Fruit fly (Drosophila melanogaster) whole organism, pupa: Measurements from ENCODE around the gene Jarid2.

Experiments
- CG12605 ChIP-seq: fragments of 200-800 bp; sonication (Bioruptor generic); IDR thresholded peaks from 2 replicates; pipeline ENCODE4 v1.3.6; 2022; ENCODE audit warnings: missing biosample characterization, missing genetic modification characterization
- CG13204 ChIP-seq: fragments of 200-800 bp; sonication (Bioruptor generic); optimal IDR thresholded peaks from 2 replicates; lab custom pipeline; 2018; ENCODE audit warnings: missing biosample characterization, mild to moderate bottlenecking, missing genetic modification characterization, moderate library complexity
- CG14655 ChIP-seq: fragments of 200-800 bp; sonication (Bioruptor generic); optimal IDR thresholded peaks from 3 replicates; lab custom pipeline; 2017; ENCODE audit warnings: mild to moderate bottlenecking, missing biosample characterization, missing genetic modification reagents, missing genetic modification characterization
- CG15710 ChIP-seq: fragments of 200-800 bp; sonication (Bioruptor generic); optimal IDR thresholded peaks from 2 replicates; lab custom pipeline; 2018; ENCODE audit warnings: missing biosample characterization, mild to moderate bottlenecking, missing genetic modification characterization, moderate library complexity
- CG17806 ChIP-seq: fragments of 200-800 bp; sonication (Bioruptor generic); optimal IDR thresholded peaks from 2 replicates; lab custom pipeline; 2018; ENCODE audit warnings: missing biosample characterization, mild to moderate bottlenecking, missing genetic modification characterization, moderate library complexity
- CG4496 ChIP-seq: fragments of 200-800 bp; sonication (Bioruptor generic); IDR thresholded peaks from 3 replicates; pipeline ENCODE4 v1.3.6; 2022; ENCODE audit warnings: missing biosample characterization, missing genetic modification characterization
- CG8159 ChIP-seq: fragments of 200-800 bp; sonication (Bioruptor generic); optimal IDR thresholded peaks from 3 replicates; lab custom pipeline; 2018; ENCODE audit warnings: missing biosample characterization, mild to moderate bottlenecking, missing genetic modification characterization, moderate library complexity
- CG8301 ChIP-seq: fragments of 200-800 bp; sonication (Bioruptor generic); optimal IDR thresholded peaks from 2 replicates; lab custom pipeline; 2018; ENCODE audit warnings: missing biosample characterization, mild to moderate bottlenecking, missing genetic modification characterization
- CG9948 ChIP-seq: fragments of 200-800 bp; sonication (Bioruptor generic); optimal IDR thresholded peaks from 2 replicates; lab custom pipeline; 2018; ENCODE audit warnings: missing biosample characterization, mild to moderate bottlenecking, missing genetic modification characterization, moderate library complexity
- D1 ChIP-seq: fragments of 200-800 bp; sonication (Bioruptor generic); optimal IDR thresholded peaks from 2 replicates; lab custom pipeline; 2018; ENCODE audit warnings: missing biosample characterization, mild to moderate bottlenecking, missing genetic modification characterization, moderate library complexity
- fd96Ca ChIP-seq: fragments of 200-800 bp; sonication (Bioruptor generic); IDR thresholded peaks from 3 replicates; pipeline ENCODE4 v1.3.6; 2022; ENCODE audit warnings: missing biosample characterization, missing genetic modification characterization
- gl ChIP-seq: fragments of 200-800 bp; sonication (Bioruptor generic); optimal IDR thresholded peaks from 2 replicates; lab custom pipeline; 2018; ENCODE audit warnings: missing biosample characterization, mild to moderate bottlenecking, missing genetic modification characterization
- rn ChIP-seq: fragments of 200-800 bp; sonication (Bioruptor generic); IDR thresholded peaks from 2 replicates; pipeline ENCODE4 v1.3.6; 2022; ENCODE audit warnings: missing biosample characterization, missing genetic modification characterization

DNA sequence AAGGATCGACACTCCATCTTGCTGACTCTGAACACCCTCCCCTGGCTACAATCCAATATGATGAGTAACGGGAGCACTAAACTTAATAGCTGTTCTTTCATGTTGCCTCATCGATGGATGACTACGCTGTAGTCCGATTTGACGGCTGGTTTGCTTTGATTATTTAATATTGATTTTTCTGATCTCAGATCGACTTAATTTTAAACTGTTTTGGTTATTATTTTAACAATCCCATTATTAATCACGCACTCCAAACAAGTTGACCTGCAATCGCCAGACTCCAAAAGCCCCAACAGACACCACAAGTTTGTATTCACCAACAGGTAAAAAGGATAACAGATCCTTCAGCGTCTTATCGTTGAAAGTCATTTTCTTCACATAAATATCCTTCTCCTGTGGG is 35.7 kb downstream of the Jarid2 start, which contains the start of gene CG33703:
- no peak for TF ChIP-seq CG14655 (GFP tag; lab: Kevin White, UChicago)
- no peak for TF ChIP-seq CG8159 (tag; lab: Kevin White, UChicago)
- TF ChIP-seq CG9948 (tag; lab: Kevin White, UChicago) = no peak
- no peak for TF ChIP-seq CG8301 (tag; lab: Kevin White, UChicago)
- no peak for TF ChIP-seq CG4496 (GFP tag; lab: Robert Waterston, UW)
- TF ChIP-seq CG12605 (GFP tag; lab: Robert Waterston, UW) = no peak
- TF ChIP-seq D1 (tag; lab: Kevin White, UChicago) = no peak
- no peak for TF ChIP-seq CG15710
- TF ChIP-seq rn (GFP tag; lab: Robert Waterston, UW) = no peak
- TF ChIP-seq gl (tag; lab: Kevin White, UChicago) = no peak
- no peak for TF ChIP-seq CG13204 (GFP tag; lab: Kevin White, UChicago)
- TF ChIP-seq CG17806 = no peak
- TF ChIP-seq fd96Ca = no peak
